Fruit fly (Drosophila melanogaster) whole organism, embryonic: ENCODE measurements around the gene Cdc50.

Experiments used
- CG10321 ChIP-seq: fragments of 200-800 bp; sonication (Bioruptor generic); IDR thresholded peaks from 2 replicates; pipeline ENCODE4 v1.3.6; 2022; ENCODE audit warnings: missing biosample characterization, missing genetic modification characterization
- CG10543 ChIP-seq: fragments of 200-800 bp; sonication (Bioruptor generic); optimal IDR thresholded peaks from 3 replicates; lab custom pipeline; 2017; ENCODE audit warnings: missing biosample characterization, mild to moderate bottlenecking, missing genetic modification characterization, moderate library complexity
- CG12769 ChIP-seq: fragments of 200-800 bp; sonication (Bioruptor generic); optimal IDR thresholded peaks from 2 replicates; lab custom pipeline; 2019; ENCODE audit warnings: missing biosample characterization, mild to moderate bottlenecking, missing genetic modification characterization, moderate library complexity
- CG15514 ChIP-seq: fragments of 200-800 bp; sonication (Bioruptor generic); optimal IDR thresholded peaks from 3 replicates; lab custom pipeline; 2017; ENCODE audit warnings: missing biosample characterization, missing genetic modification characterization, mild to moderate bottlenecking, moderate library complexity, missing genetic modification reagents
- CG17186 ChIP-seq: fragments of 200-800 bp; sonication (Bioruptor generic); optimal IDR thresholded peaks from 3 replicates; lab custom pipeline; 2017; ENCODE audit warnings: missing biosample characterization, missing genetic modification reagents, missing genetic modification characterization
- CG17385 ChIP-seq: fragments of 200-800 bp; sonication (Bioruptor generic); optimal IDR thresholded peaks from 3 replicates; lab custom pipeline; 2018; ENCODE audit warnings: missing biosample characterization, mild to moderate bottlenecking, missing genetic modification characterization
- CG18599 ChIP-seq: fragments of 200-800 bp; sonication (Bioruptor generic); optimal IDR thresholded peaks from 3 replicates; lab custom pipeline; 2017; ENCODE audit warnings: missing biosample characterization, missing genetic modification characterization, mild to moderate bottlenecking, moderate library complexity, missing genetic modification reagents
- CG2678 ChIP-seq: fragments of 200-800 bp; sonication (Bioruptor generic); optimal IDR thresholded peaks from 3 replicates; lab custom pipeline; 2019; ENCODE audit warnings: missing biosample characterization, mild to moderate bottlenecking, missing genetic modification characterization, moderate library complexity
- CG33557 ChIP-seq: fragments of 200-800 bp; sonication (Bioruptor generic); optimal IDR thresholded peaks from 2 replicates; lab custom pipeline; 2019; ENCODE audit warnings: missing biosample characterization, mild to moderate bottlenecking, missing genetic modification characterization, moderate library complexity
- CG34376 ChIP-seq: fragments of 200-800 bp; sonication (Bioruptor generic); optimal IDR thresholded peaks from 2 replicates; lab custom pipeline; 2018; ENCODE audit warnings: missing biosample characterization, mild to moderate bottlenecking, missing genetic modification characterization
- CG3995 ChIP-seq: fragments of 200-800 bp; sonication (Bioruptor generic); optimal IDR thresholded peaks from 3 replicates; lab custom pipeline; 2016; ENCODE audit warnings: missing biosample characterization, missing genetic modification characterization
- CG7556 ChIP-seq: fragments of 200-800 bp; sonication (Bioruptor generic); optimal IDR thresholded peaks from 2 replicates; lab custom pipeline; 2017; ENCODE audit warnings: missing biosample characterization, mild to moderate bottlenecking, missing genetic modification characterization
- CG8290 ChIP-seq, 3 experiments: fragments of 200-800 bp; sonication (Bioruptor generic); optimal IDR thresholded peaks; 2 replicates each; lab custom pipeline; 2016 to 2019; ENCODE audit warnings: missing biosample characterization in 3 of 3, missing genetic modification characterization in 3 of 3, mild to moderate bottlenecking in 2 of 3, moderate library complexity in 1 of 3
- CG8388 ChIP-seq: fragments of 200-800 bp; sonication (Bioruptor generic); optimal IDR thresholded peaks from 2 replicates; lab custom pipeline; 2019; ENCODE audit warnings: missing biosample characterization, mild to moderate bottlenecking, missing genetic modification characterization, moderate library complexity
- CoRest ChIP-seq: fragments of 200-800 bp; sonication (Bioruptor generic); optimal IDR thresholded peaks from 3 replicates; lab custom pipeline; 2018; ENCODE audit warnings: missing biosample characterization, mild to moderate bottlenecking, missing genetic modification characterization, moderate library complexity
- GATAe ChIP-seq: fragments of 200-800 bp; sonication (Bioruptor generic); conservative IDR thresholded peaks from 2 replicates; pipeline ENCODE4 v1.3.6; 2022; ENCODE audit warnings: missing biosample characterization, missing genetic modification characterization
- Hr3 ChIP-seq: fragments of 200-800 bp; sonication (Bioruptor generic); optimal IDR thresholded peaks from 3 replicates; lab custom pipeline; 2016; ENCODE audit warnings: missing biosample characterization, missing genetic modification characterization
- Med ChIP-seq: fragments of 200-800 bp; sonication (Bioruptor generic); peaks from one replicate; lab custom pipeline; 2016; ENCODE audit warnings: missing biosample characterization, missing genetic modification characterization, mild to moderate bottlenecking, inconsistent platforms, moderate library complexity
- Myb ChIP-seq: fragments of 200-800 bp; sonication (Bioruptor generic); optimal IDR thresholded peaks from 2 replicates; lab custom pipeline; 2016; ENCODE audit warnings: missing biosample characterization, missing genetic modification characterization
- NfI ChIP-seq: fragments of 200-800 bp; sonication (Bioruptor generic); optimal IDR thresholded peaks from 3 replicates; lab custom pipeline; 2018; ENCODE audit warnings: missing biosample characterization, mild to moderate bottlenecking, missing genetic modification characterization, moderate library complexity
- Rx ChIP-seq: fragments of 200-800 bp; sonication (Bioruptor generic); IDR thresholded peaks from 2 replicates; pipeline ENCODE4 v1.3.6; 2022; ENCODE audit warnings: missing biosample characterization, missing genetic modification characterization
- Sox100B ChIP-seq: fragments of 200-800 bp; sonication (Bioruptor generic); optimal IDR thresholded peaks from 3 replicates; lab custom pipeline; 2018; ENCODE audit warnings: missing biosample characterization, mild to moderate bottlenecking, missing genetic modification characterization
- ase ChIP-seq: fragments of 200-800 bp; sonication (Bioruptor generic); IDR thresholded peaks from 3 replicates; pipeline ENCODE4 v1.3.6; 2022; ENCODE audit warnings: missing biosample characterization, missing genetic modification characterization
- dimm ChIP-seq: fragments of 200-800 bp; sonication (Bioruptor generic); IDR thresholded peaks from 2 replicates; pipeline ENCODE4 v1.3.6; 2022; ENCODE audit warnings: missing biosample characterization, missing genetic modification characterization
- dysf ChIP-seq: fragments of 200-800 bp; sonication (Bioruptor generic); IDR thresholded peaks from 3 replicates; pipeline ENCODE4 v1.3.6; 2022; ENCODE audit warnings: missing biosample characterization, missing genetic modification characterization
- esg ChIP-seq: fragments of 200-800 bp; sonication (Bioruptor generic); conservative IDR thresholded peaks from 2 replicates; pipeline ENCODE4 v1.3.6; 2022; ENCODE audit warnings: missing biosample characterization, missing genetic modification characterization
- exex ChIP-seq: fragments of 200-800 bp; sonication (Bioruptor generic); optimal IDR thresholded peaks from 4 replicates; lab custom pipeline; 2018; ENCODE audit warnings: missing biosample characterization, mild to moderate bottlenecking, missing genetic modification characterization, moderate library complexity
- fd64A ChIP-seq: fragments of 200-800 bp; sonication (Bioruptor generic); optimal IDR thresholded peaks from 3 replicates; lab custom pipeline; 2018; ENCODE audit warnings: missing biosample characterization, mild to moderate bottlenecking, missing genetic modification characterization
- grau ChIP-seq: fragments of 200-800 bp; optimal IDR thresholded peaks from 3 replicates; lab custom pipeline; 2019; ENCODE audit warnings: missing biosample characterization, mild to moderate bottlenecking, missing genetic modification characterization, moderate library complexity
- grn ChIP-seq: fragments of 200-800 bp; sonication (Bioruptor generic); optimal IDR thresholded peaks from 3 replicates; lab custom pipeline; 2017; ENCODE audit warnings: missing biosample characterization, missing genetic modification characterization
- ind ChIP-seq: fragments of 200-800 bp; sonication (Bioruptor generic); optimal IDR thresholded peaks from 3 replicates; lab custom pipeline; 2016; ENCODE audit warnings: missing biosample characterization, missing genetic modification characterization
- lab ChIP-seq: fragments of 200-800 bp; sonication (Bioruptor generic); optimal IDR thresholded peaks from 3 replicates; lab custom pipeline; 2017; ENCODE audit warnings: missing biosample characterization, missing genetic modification characterization, mild to moderate bottlenecking, moderate library complexity, missing genetic modification reagents
- lmd ChIP-seq: fragments of 200-800 bp; sonication (Bioruptor generic); IDR thresholded peaks from 2 replicates; pipeline ENCODE4 v1.3.6; 2022; ENCODE audit warnings: missing biosample characterization, missing genetic modification characterization
- pan ChIP-seq, 4 experiments: fragments of >200 bp in 3 of 4; fragments of 200-800 bp in 1 of 4; sonication (Bioruptor generic) in 1 of 4; optimal IDR thresholded peaks in 3 of 4; IDR thresholded peaks in 1 of 4; 2 replicates each; pipeline versions ENCODE4 v1.3.6 to Lab custom; 2017 to 2022; ENCODE audit warnings: missing biosample characterization in 2 of 4, missing genetic modification characterization in 2 of 4, mixed read lengths in 1 of 4
- psq ChIP-seq: fragments of 200-800 bp; sonication (Bioruptor generic); optimal IDR thresholded peaks from 2 replicates; lab custom pipeline; 2017; ENCODE audit warnings: missing biosample characterization, missing genetic modification characterization
- sens ChIP-seq: fragments of 200-800 bp; sonication (Bioruptor generic); peaks from one replicate; lab custom pipeline; 2016; ENCODE audit warnings: missing biosample characterization, missing genetic modification characterization
- sens-2 ChIP-seq: fragments of 200-800 bp; sonication (Bioruptor generic); IDR thresholded peaks from 2 replicates; pipeline ENCODE4 v1.3.6; 2022; ENCODE audit warnings: missing biosample characterization, missing genetic modification characterization
- sug ChIP-seq: fragments of 200-800 bp; optimal IDR thresholded peaks from 2 replicates; lab custom pipeline; 2019; ENCODE audit warnings: missing biosample characterization, mild to moderate bottlenecking, missing genetic modification characterization, moderate library complexity
- ttk ChIP-seq: fragments of 200-800 bp; sonication (Bioruptor generic); IDR thresholded peaks from 2 replicates; pipeline ENCODE4 v2.1.2; 2022; ENCODE audit warnings: missing biosample characterization, missing genetic modification characterization
- z ChIP-seq: fragments of 200-800 bp; sonication (Bioruptor generic); IDR thresholded peaks from 3 replicates; pipeline ENCODE4 v1.3.6; 2022; ENCODE audit warnings: missing biosample characterization, missing genetic modification characterization
- zf30C ChIP-seq: fragments of 200-800 bp; sonication (Bioruptor generic); optimal IDR thresholded peaks from 3 replicates; lab custom pipeline; 2018; ENCODE audit warnings: missing biosample characterization, mild to moderate bottlenecking, missing genetic modification characterization
- zfh1 ChIP-seq: fragments of 200-800 bp; sonication (Bioruptor generic); IDR thresholded peaks from 3 replicates; pipeline ENCODE4 v1.3.6; 2022; ENCODE audit warnings: missing biosample characterization, missing genetic modification characterization

The Cdc50 gene

dm6 chrX:16414451-16415368 is 26.4 kb downstream of the Cdc50 start, which contains the start of gene Traf-like (continued):
- TF ChIP-seq CG34376 (GFP tag; lab: Kevin White, UChicago) (peak; percentile 67), CG33557 (no peak), CG15514 (no peak), CG10543 (GFP tag; lab: Kevin White, UChicago) (peak; percentile 79), lab (peak; percentile 45), ttk (GFP tag; lab: Robert Waterston, UW) (no peak), z (GFP tag; lab: Robert Waterston, UW) (no peak), CoRest (tag; lab: Kevin White, UChicago) (peak; percentile 4), sens-2 (GFP tag; lab: Robert Waterston, UW) (0 out of 2 replicates have a peak, but pooled peaks have one; percentile 18), CG3995 (GFP tag; lab: Kevin White, UChicago) (no peak), CG17385 (GFP tag; lab: Kevin White, UChicago) (peak; percentile 9), CG18599 (peak; percentile 17), dimm (GFP tag; lab: Robert Waterston, UW) (no peak), zfh1 (GFP tag; lab: Robert Waterston, UW) (no peak), esg (GFP tag; lab: Robert Waterston, UW) (0 out of 2 replicates have a peak, but pooled peaks have one; percentile 19), Sox100B (GFP tag; lab: Kevin White, UChicago) (peak; percentile 2), ase (no peak), dysf (0 out of 3 replicates have a peak, but pooled peaks have one; percentile 17), lmd (GFP tag; lab: Robert Waterston, UW) (no peak), grn (GFP tag; lab: Kevin White, UChicago) (peak; percentile 41), zf30C (GFP tag; lab: Kevin White, UChicago) (peak; percentile 16), CG2678 (tag; lab: Kevin White, UChicago) (peak; percentile 51), sens (GFP tag; lab: Kevin White, UChicago) (peak; percentile 76), CG8388 (GFP tag; lab: Kevin White, UChicago) (peak; percentile 1), Hr3 (GFP tag; lab: Kevin White, UChicago) (peak; percentile 61), CG8290 (GFP tag; optimal IDR thresholded peaks at IDR 0.05; lab: Kevin White, UChicago) (no peak), CG8290 (tag; optimal IDR thresholded peaks at IDR 0.05; lab: Kevin White, UChicago) (no peak)

- TF ChIP-seq GATAe (GFP tag; lab: Robert Waterston, UW), result peak; percentile 56
- no peak for TF ChIP-seq NfI (GFP tag; lab: Kevin White, UChicago)
- peak; percentile 69 for TF ChIP-seq grau (tag; lab: Kevin White, UChicago)
- no peak for TF ChIP-seq pan (optimal IDR thresholded peaks at IDR 0.05; lab: Kevin White, UChicago)
- TF ChIP-seq pan (GFP tag; optimal IDR thresholded peaks at IDR 0.05 in 1 of 2, IDR thresholded peaks at IDR 0.05 in 1 of 2), result no peak
- no peak for TF ChIP-seq fd64A (GFP tag; lab: Kevin White, UChicago)
- peak; percentile 6 for TF ChIP-seq sug (tag; lab: Kevin White, UChicago)
- TF ChIP-seq Myb (GFP tag; lab: Kevin White, UChicago), result no peak
- TF ChIP-seq CG10543 (GFP tag; lab: Kevin White, UChicago), result no peak
- TF ChIP-seq ind, result no peak
- no peak for TF ChIP-seq Rx (GFP tag; lab: Robert Waterston, UW)
- TF ChIP-seq CG10321 (GFP tag; lab: Robert Waterston, UW), result no peak
- no peak for TF ChIP-seq CG7556 (GFP tag; lab: Kevin White, UChicago)
- TF ChIP-seq CG34376 (GFP tag; lab: Kevin White, UChicago), result peak; percentile 51
- TF ChIP-seq psq, result no peak
- peak; percentile 28 for TF ChIP-seq exex
- TF ChIP-seq Med, result no peak
- TF ChIP-seq CG17186 (GFP tag; lab: Kevin White, UChicago), result no peak
- TF ChIP-seq CG12769 (tag; lab: Kevin White, UChicago), result no peak
- peak; percentile 20 for TF ChIP-seq lab
These were observed 35.0 kb downstream of the Cdc50 start for dm6 chrX:16406083-16406482.
